Worm (Caenorhabditis elegans) whole organism, midembryonic: ENCODE data around the gene F48G7.4.

ENCODE experiments used
- flt-1 ChIP-seq: fragments of 200-800 bp; sonication (Bioruptor generic); IDR thresholded peaks from 2 replicates; pipeline ENCODE4 v1.3.6; 2022; ENCODE audit warnings: missing genetic modification characterization, missing compliant biosample characterization
- ref-1 ChIP-seq: fragments of 200-800 bp; sonication (Bioruptor generic); conservative IDR thresholded peaks from 2 replicates; pipeline ENCODE4 v1.3.6; 2022; ENCODE audit warnings: missing genetic modification reagents, missing genetic modification characterization, missing compliant biosample characterization

- no peak for TF ChIP-seq flt-1
- no peak for TF ChIP-seq ref-1 (GFP tag; lab: Robert Waterston, UW)
Observed at ce11 chrV:646129-646528, 26.9 kb downstream of the F48G7.4 start, which contains the start of gene F48G7.12.
